Worm (Caenorhabditis elegans) whole organism, young adult: ENCODE data around the gene F36H1.3.

Source experiments
- B0261.1 ChIP-seq: sonication (generic microtip); optimal IDR thresholded peaks from 2 replicates; lab custom pipeline; 2016; ENCODE audit warnings: mild to moderate bottlenecking, missing genetic modification characterization, moderate library complexity, missing compliant biosample characterization
- C06A6.2 ChIP-seq: fragments of 200-800 bp; sonication (Bioruptor generic); conservative IDR thresholded peaks from 2 replicates; pipeline ENCODE4 v1.3.6; 2022; ENCODE audit warnings: missing genetic modification characterization, missing compliant biosample characterization
- D2030.7 ChIP-seq: fragments of 200-800 bp; sonication (Bioruptor generic); IDR thresholded peaks from 2 replicates; pipeline ENCODE4 v1.3.6; 2022; ENCODE audit warnings: missing genetic modification reagents, missing genetic modification characterization, missing compliant biosample characterization
- F39B2.1 ChIP-seq: fragments of 200-800 bp; sonication (Bioruptor generic); IDR thresholded peaks from 2 replicates; pipeline ENCODE4 v1.3.6; 2022; ENCODE audit warnings: missing genetic modification reagents, missing genetic modification characterization, missing compliant biosample characterization
- K11D2.4 ChIP-seq: fragments of 200-800 bp; sonication (Bioruptor generic); IDR thresholded peaks from 2 replicates; pipeline ENCODE4 v1.3.6; 2022; ENCODE audit warnings: missing genetic modification reagents, missing genetic modification characterization, missing compliant biosample characterization
- K12H6.12 ChIP-seq: fragments of 200-800 bp; sonication (Bioruptor generic); optimal IDR thresholded peaks from 2 replicates; lab custom pipeline; 2018; ENCODE audit warnings: mild to moderate bottlenecking, missing genetic modification characterization, missing compliant biosample characterization
- T26A5.8 ChIP-seq: sonication (generic microtip); optimal IDR thresholded peaks from 2 replicates; lab custom pipeline; 2016; ENCODE audit warnings: missing genetic modification characterization, missing compliant biosample characterization
- Y56A3A.18 ChIP-seq: fragments of 200-800 bp; sonication (Bioruptor generic); IDR thresholded peaks from 2 replicates; pipeline ENCODE4 v1.3.6; 2022; ENCODE audit warnings: missing genetic modification reagents, missing genetic modification characterization, missing compliant biosample characterization
- Y95B8A.8 ChIP-seq: fragments of 200-800 bp; sonication (Bioruptor generic); IDR thresholded peaks from 2 replicates; pipeline ENCODE4 v1.3.6; 2022; ENCODE audit warnings: missing genetic modification reagents, missing genetic modification characterization, missing compliant biosample characterization
- atf-7 ChIP-seq: sonication (generic microtip); optimal IDR thresholded peaks from 2 replicates; lab custom pipeline; 2017; ENCODE audit warnings: mild to moderate bottlenecking, missing genetic modification characterization, missing compliant biosample characterization
- athp-1 ChIP-seq: sonication (generic microtip); optimal IDR thresholded peaks from 2 replicates; lab custom pipeline; 2017; ENCODE audit warnings: mild to moderate bottlenecking, missing genetic modification characterization, missing compliant biosample characterization
- attf-3 ChIP-seq: fragments of 200-800 bp; sonication (Bioruptor generic); conservative IDR thresholded peaks from 2 replicates; pipeline ENCODE4 v1.3.6; 2022; ENCODE audit warnings: missing genetic modification reagents, missing genetic modification characterization, missing compliant biosample characterization
- ceh-27 ChIP-seq: fragments of 200-800 bp; sonication (Bioruptor generic); optimal IDR thresholded peaks from 2 replicates; lab custom pipeline; 2018; ENCODE audit warnings: mild to moderate bottlenecking, missing genetic modification characterization, moderate library complexity, missing compliant biosample characterization
- ceh-79 ChIP-seq: sonication (generic microtip); optimal IDR thresholded peaks from 2 replicates; lab custom pipeline; 2017; ENCODE audit warnings: mild to moderate bottlenecking, missing genetic modification characterization, missing compliant biosample characterization
- chd-7 ChIP-seq: sonication (generic microtip); optimal IDR thresholded peaks from 2 replicates; lab custom pipeline; 2016; ENCODE audit warnings: mild to moderate bottlenecking, missing genetic modification characterization, moderate library complexity, missing compliant biosample characterization
- dox-1 ChIP-seq: fragments of 200-800 bp; sonication (Bioruptor generic); IDR thresholded peaks from 2 replicates; pipeline ENCODE4 v1.3.6; 2022; ENCODE audit warnings: missing genetic modification reagents, missing genetic modification characterization, missing compliant biosample characterization
- efl-1 ChIP-seq: fragments of 150-350 bp; optimal IDR thresholded peaks from 2 replicates; lab custom pipeline; 2014; ENCODE audit warnings: missing biosample characterization, missing genetic modification reagents, missing genetic modification characterization
- egl-44 ChIP-seq: fragments of 200-800 bp; sonication (Bioruptor generic); IDR thresholded peaks from 2 replicates; pipeline ENCODE4 v1.3.6; 2022; ENCODE audit warnings: missing genetic modification reagents, missing genetic modification characterization, missing compliant biosample characterization
- ets-4 ChIP-seq: fragments of 200-800 bp; sonication (Bioruptor generic); optimal IDR thresholded peaks from 2 replicates; lab custom pipeline; 2018; ENCODE audit warnings: mild to moderate bottlenecking, missing genetic modification characterization, missing compliant biosample characterization
- fkh-3 ChIP-seq: sonication (generic microtip); optimal IDR thresholded peaks from 2 replicates; lab custom pipeline; 2016; ENCODE audit warnings: mild to moderate bottlenecking, missing genetic modification characterization, missing compliant biosample characterization
- him-1 ChIP-seq: sonication (generic microtip); optimal IDR thresholded peaks from 2 replicates; lab custom pipeline; 2016; ENCODE audit warnings: missing genotype, missing genetic modification reagents, missing genetic modification characterization, missing compliant biosample characterization
- hmg-1.2 ChIP-seq: fragments of 200-800 bp; sonication (Bioruptor generic); IDR thresholded peaks from 2 replicates; pipeline ENCODE4 v1.3.6; 2022; ENCODE audit warnings: missing genetic modification reagents, missing genetic modification characterization, missing compliant biosample characterization
- hrde-1 ChIP-seq: sonication (generic microtip); optimal IDR thresholded peaks from 2 replicates; lab custom pipeline; 2016; ENCODE audit warnings: missing genetic modification characterization, mild to moderate bottlenecking, missing compliant biosample characterization, moderate library complexity, missing genotype, missing genetic modification reagents, borderline replicate concordance
- hsf-1 ChIP-seq: fragments of 200-800 bp; sonication (Bioruptor generic); IDR thresholded peaks from 2 replicates; pipeline ENCODE4 v1.3.6; 2022; ENCODE audit warnings: missing genetic modification reagents, missing genetic modification characterization, missing compliant biosample characterization
- let-607 ChIP-seq, 2 experiments: fragments of 200-800 bp in 1 of 2; sonication (Bioruptor generic) in 1 of 2; sonication (generic microtip) in 1 of 2; optimal IDR thresholded peaks; 2 replicates each; lab custom pipeline; 2016 to 2018; ENCODE audit warnings: mild to moderate bottlenecking in 2 of 2, missing compliant biosample characterization in 2 of 2, missing genetic modification characterization in 2 of 2, moderate library complexity in 2 of 2, missing genotype in 1 of 2
- lin-35 ChIP-seq, 3 experiments: fragments of 150-350 bp in 2 of 3; sonication (generic microtip) in 1 of 3; optimal IDR thresholded peaks; 2 replicates each; lab custom pipeline; 2014 to 2018; ENCODE audit warnings: missing biosample characterization in 3 of 3, missing genetic modification characterization in 3 of 3, missing genetic modification reagents in 3 of 3
- lin-40 ChIP-seq: sonication (generic microtip); optimal IDR thresholded peaks from 2 replicates; lab custom pipeline; 2016; ENCODE audit warnings: missing genetic modification characterization, mild to moderate bottlenecking, missing compliant biosample characterization, missing genotype, missing genetic modification reagents
- lin-54 ChIP-seq: fragments of 200-800 bp; sonication (Bioruptor generic); optimal IDR thresholded peaks from 2 replicates; lab custom pipeline; 2018; ENCODE audit warnings: mild to moderate bottlenecking, missing genetic modification characterization, missing compliant biosample characterization
- lir-1 ChIP-seq: fragments of 200-800 bp; sonication (Bioruptor generic); conservative IDR thresholded peaks from 2 replicates; pipeline ENCODE4 v1.3.6; 2022; ENCODE audit warnings: missing genetic modification reagents, missing genetic modification characterization, missing compliant biosample characterization
- madf-10 ChIP-seq: sonication (generic microtip); optimal IDR thresholded peaks from 2 replicates; lab custom pipeline; 2016; ENCODE audit warnings: mild to moderate bottlenecking, missing genetic modification characterization, missing compliant biosample characterization
- madf-3 ChIP-seq: fragments of 200-800 bp; sonication (Bioruptor generic); IDR thresholded peaks from 2 replicates; pipeline ENCODE4 v1.3.6; 2022; ENCODE audit warnings: missing genetic modification reagents, missing genetic modification characterization, missing compliant biosample characterization
- mcd-1 ChIP-seq: fragments of 200-800 bp; sonication (Bioruptor generic); IDR thresholded peaks from 2 replicates; pipeline ENCODE4 v1.3.6; 2022; ENCODE audit warnings: missing genetic modification reagents, missing genetic modification characterization, missing compliant biosample characterization
- nfyb-1 ChIP-seq: fragments of 200-800 bp; sonication (Bioruptor generic); IDR thresholded peaks from 2 replicates; pipeline ENCODE4 v1.3.6; 2022; ENCODE audit warnings: missing genetic modification reagents, missing genetic modification characterization, missing compliant biosample characterization
- nhr-179 ChIP-seq: sonication (generic microtip); optimal IDR thresholded peaks from 2 replicates; lab custom pipeline; 2016; ENCODE audit warnings: mild to moderate bottlenecking, missing genetic modification characterization, missing compliant biosample characterization
- nhr-90 ChIP-seq: sonication (generic microtip); optimal IDR thresholded peaks from 2 replicates; lab custom pipeline; 2016; ENCODE audit warnings: missing genotype, mild to moderate bottlenecking, missing genetic modification characterization, missing compliant biosample characterization
- rpc-1 ChIP-seq, 2 experiments: fragments of 150-350 bp in 1 of 2; sonication (generic microtip) in 1 of 2; optimal IDR thresholded peaks; 2 replicates each; lab custom pipeline; 2014 to 2018; ENCODE audit warnings: missing biosample characterization in 1 of 2, missing genetic modification characterization in 1 of 2, missing genetic modification reagents in 1 of 2, missing genotype in 1 of 2
- sdz-38 ChIP-seq: sonication (generic microtip); optimal IDR thresholded peaks from 2 replicates; lab custom pipeline; 2016; ENCODE audit warnings: missing genotype, missing genetic modification characterization, missing compliant biosample characterization
- sea-2 ChIP-seq: fragments of 200-800 bp; sonication (Bioruptor generic); IDR thresholded peaks from 2 replicates; pipeline ENCODE4 v1.3.6; 2022; ENCODE audit warnings: missing genetic modification characterization, missing compliant biosample characterization
- somi-1 ChIP-seq: fragments of 200-800 bp; sonication (Bioruptor generic); optimal IDR thresholded peaks from 2 replicates; lab custom pipeline; 2018; ENCODE audit warnings: mild to moderate bottlenecking, missing genetic modification characterization, missing compliant biosample characterization
- tbp1 ChIP-seq: fragments of 200-800 bp; sonication (Bioruptor generic); optimal IDR thresholded peaks from 2 replicates; lab custom pipeline; 2018; ENCODE audit warnings: mild to moderate bottlenecking, missing genetic modification characterization, missing compliant biosample characterization
- tlf-1 ChIP-seq: fragments of 200-800 bp; sonication (Bioruptor generic); optimal IDR thresholded peaks from 2 replicates; lab custom pipeline; 2018; ENCODE audit warnings: mild to moderate bottlenecking, missing genetic modification characterization, missing compliant biosample characterization
- zim-3 ChIP-seq: sonication (generic microtip); optimal IDR thresholded peaks from 2 replicates; lab custom pipeline; 2017; ENCODE audit warnings: mild to moderate bottlenecking, missing genetic modification characterization, moderate library complexity, missing compliant biosample characterization
- ztf-18 ChIP-seq: sonication (generic microtip); optimal IDR thresholded peaks from 2 replicates; lab custom pipeline; 2016; ENCODE audit warnings: missing genotype, mild to moderate bottlenecking, missing genetic modification characterization, missing compliant biosample characterization

F36H1.3 gene

DNA sequence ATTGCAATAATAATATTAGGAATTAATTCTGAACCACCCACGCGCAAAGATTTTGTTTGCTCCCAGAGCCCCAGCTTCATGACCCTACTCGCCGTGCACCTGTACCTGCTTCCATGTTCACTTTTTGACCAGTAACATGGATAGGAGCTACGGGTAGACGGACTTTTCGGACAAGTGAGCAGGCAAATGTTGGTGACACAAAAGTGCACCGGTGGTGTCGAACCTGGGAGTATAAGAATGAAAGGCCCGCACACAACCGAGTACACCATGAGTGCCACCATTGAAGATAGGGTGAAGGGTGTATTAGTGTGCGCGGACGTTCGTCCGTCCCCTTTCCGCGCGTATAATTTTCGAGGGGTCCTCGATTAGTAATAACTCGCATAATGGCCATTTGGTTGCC, 24.0 kb upstream of the F36H1.3 start (continued):
- TF ChIP-seq him-1: peak; percentile 82
- TF ChIP-seq ceh-27: peak; percentile 85
- no peak for TF ChIP-seq F39B2.1 (GFP tag; lab: Robert Waterston, UW)
- peak; percentile 78; the same call in 1 of the 2 replicates for TF ChIP-seq egl-44 (GFP tag; lab: Robert Waterston, UW)
- TF ChIP-seq tlf-1 (GFP tag; lab: Kevin White, UChicago): peak; percentile 70
- peak in 1 of 2 experiments; percentile 55 for TF ChIP-seq let-607 (tag; optimal IDR thresholded peaks at IDR 0.05; lab: Kevin White, UChicago)
- TF ChIP-seq T26A5.8 (tag; lab: Kevin White, UChicago): peak; percentile 80
- TF ChIP-seq D2030.7: peak; percentile 96
- 0 out of 2 replicates have a peak, but pooled peaks have one; percentile 43 for TF ChIP-seq Y56A3A.18 (GFP tag; lab: Robert Waterston, UW)
- no peak for TF ChIP-seq lin-40 (tag; lab: Kevin White, UChicago)
- no peak; the same call in 1 of the 2 replicates for TF ChIP-seq Y95B8A.8 (GFP tag; lab: Robert Waterston, UW)
- peak; percentile 93 for TF ChIP-seq ceh-79 (tag; lab: Kevin White, UChicago)
- TF ChIP-seq atf-7 (tag; lab: Kevin White, UChicago): peak; percentile 77
- peak; percentile 98 for TF ChIP-seq tbp1 (GFP tag; lab: Kevin White, UChicago)
- peak; percentile 97 for TF ChIP-seq nhr-90 (tag; lab: Kevin White, UChicago)
- peak; percentile 51 for TF ChIP-seq nhr-179 (tag; lab: Kevin White, UChicago)
- 0 out of 2 replicates have a peak, but pooled peaks have one; percentile 51 for TF ChIP-seq K11D2.4
- no peak for TF ChIP-seq lin-35 (GFP tag; optimal IDR thresholded peaks at IDR 0.05; lab: Kevin White, UChicago)
- TF ChIP-seq mcd-1 (GFP tag; lab: Robert Waterston, UW): peak; percentile 71
- TF ChIP-seq chd-7 (tag; lab: Kevin White, UChicago): peak; percentile 96
- peak; percentile 64 for TF ChIP-seq sdz-38 (tag; lab: Kevin White, UChicago)
- TF ChIP-seq hrde-1 (tag; lab: Kevin White, UChicago): peak; percentile 95
- peak; percentile 82 for TF ChIP-seq ztf-18 (tag; lab: Kevin White, UChicago)
- TF ChIP-seq attf-3: peak; percentile 68
- peak; percentile 77 for TF ChIP-seq lin-54
- TF ChIP-seq lir-1 (GFP tag; lab: Robert Waterston, UW): peak; percentile 63; the same call in 1 of the 2 replicates
- peak; percentile 34 for TF ChIP-seq K12H6.12 (tag; lab: Kevin White, UChicago)
- TF ChIP-seq somi-1 (GFP tag; lab: Kevin White, UChicago): peak; percentile 76
- peak; percentile 79; the same call in 1 of the 2 replicates for TF ChIP-seq sea-2 (GFP tag; lab: Robert Waterston, UW)
- TF ChIP-seq athp-1 (tag; lab: Kevin White, UChicago): peak; percentile 93
- peak; percentile 95 for TF ChIP-seq zim-3 (tag; lab: Kevin White, UChicago)
- TF ChIP-seq efl-1: peak; percentile 18
- peak; percentile 63; the same call in 1 of the 2 replicates for TF ChIP-seq C06A6.2 (GFP tag; lab: Robert Waterston, UW)
- TF ChIP-seq nfyb-1 (GFP tag; lab: Robert Waterston, UW): peak; percentile 87
- TF ChIP-seq fkh-3 (tag; lab: Kevin White, UChicago): peak; percentile 96
- TF ChIP-seq rpc-1 (optimal IDR thresholded peaks at IDR 0.05; lab: Kevin White, UChicago): peak; percentile 80
- peak; percentile 99 for TF ChIP-seq rpc-1 (tag; optimal IDR thresholded peaks at IDR 0.05; lab: Kevin White, UChicago)
- TF ChIP-seq madf-10 (tag; lab: Kevin White, UChicago): peak; percentile 73

DNA sequence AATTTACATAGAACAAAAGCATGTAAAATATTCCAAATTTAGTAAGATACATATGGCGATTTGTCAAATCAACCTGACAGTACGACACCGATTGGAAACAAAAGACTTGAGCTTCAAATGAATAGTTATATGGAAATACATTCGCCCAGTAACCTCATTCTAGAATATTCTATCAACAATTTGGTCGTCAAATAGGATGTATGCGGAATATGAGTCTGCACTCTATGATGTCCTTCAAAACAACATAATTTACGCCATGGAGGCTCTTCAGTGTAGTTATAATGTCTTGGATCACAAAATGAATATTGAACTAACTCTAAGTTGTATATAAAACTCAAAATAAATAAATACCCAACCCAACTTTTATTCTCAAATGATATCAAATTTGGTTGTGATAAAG, 23.3 kb upstream of the F36H1.3 start:
- TF ChIP-seq dox-1 (GFP tag; lab: Robert Waterston, UW) (no peak), hsf-1 (GFP tag; lab: Robert Waterston, UW) (peak; percentile 13; the same call in 1 of the 2 replicates), hmg-1.2 (GFP tag; lab: Robert Waterston, UW) (0 out of 2 replicates have a peak, but pooled peaks have one; percentile 5), somi-1 (GFP tag; lab: Kevin White, UChicago) (no peak), ets-4 (peak; percentile 29), madf-3 (GFP tag; lab: Robert Waterston, UW) (0 out of 2 replicates have a peak, but pooled peaks have one; percentile 6), ceh-27 (peak; percentile 17), K12H6.12 (tag; lab: Kevin White, UChicago) (no peak), B0261.1 (tag; lab: Kevin White, UChicago) (no peak), Y56A3A.18 (GFP tag; lab: Robert Waterston, UW) (no peak), nfyb-1 (GFP tag; lab: Robert Waterston, UW) (peak; percentile 74), hrde-1 (tag; lab: Kevin White, UChicago) (no peak)
